Fruit fly (Drosophila melanogaster): ENCODE measurements around the gene CG32817.

Gene CG32817

DNA sequence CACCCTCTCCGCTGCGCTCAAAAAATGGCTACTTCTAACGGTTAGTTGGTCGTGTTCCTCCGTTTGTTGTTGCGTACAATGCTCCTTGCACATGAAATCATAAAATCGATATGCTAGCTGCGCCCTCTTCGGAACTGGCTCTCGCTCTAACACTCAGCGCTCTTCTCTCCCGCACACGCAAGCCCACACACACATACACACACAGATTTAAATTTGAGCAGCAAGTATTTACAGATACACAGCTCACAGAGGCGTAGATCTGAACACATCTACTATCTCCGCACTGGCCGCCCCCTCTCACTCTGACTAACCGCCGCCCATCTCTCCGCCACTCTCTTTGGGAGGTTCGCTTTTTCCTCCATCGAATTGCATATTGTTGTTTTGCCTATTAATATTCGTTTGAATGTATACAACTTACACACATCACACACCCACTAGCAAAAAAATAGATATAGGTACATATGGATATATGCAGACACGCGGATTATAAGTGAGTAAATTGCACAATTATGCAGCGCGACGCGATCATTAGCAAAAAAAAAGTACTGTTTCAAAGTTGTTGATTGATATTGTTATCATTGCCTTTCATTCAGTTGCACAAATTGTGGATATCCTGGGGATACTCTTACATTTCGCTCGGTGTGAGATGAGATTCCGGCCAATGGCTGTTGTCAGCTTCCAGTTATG, 43.6 kb downstream of the CG32817 start (continued):
- TF ChIP-seq CG31365 (tag; optimal IDR thresholded peaks at IDR 0.05) (peak; percentile 67), Hr78 (GFP tag; optimal IDR thresholded peaks at IDR 0.05) (no peak), CG10147 (GFP tag; optimal IDR thresholded peaks at IDR 0.05) (peak; percentile 58), az2 (GFP tag; optimal IDR thresholded peaks at IDR 0.05) (peak; percentile 79), Opbp (GFP tag; IDR thresholded peaks at IDR 0.05; ENCODE audit: partially characterized antibody) (no peak), CG8089 (GFP tag; optimal IDR thresholded peaks at IDR 0.05) (peak; percentile 53), Aef1 (GFP tag; IDR thresholded peaks at IDR 0.05) (peak; percentile 75), vvl (GFP tag; IDR thresholded peaks at IDR 0.05) (peak; percentile 94), CG4424 (GFP tag; optimal IDR thresholded peaks at IDR 0.05) (peak; percentile 72), CG6654 (GFP tag; optimal IDR thresholded peaks at IDR 0.05) (peak; percentile 8), CG6683 (GFP tag; optimal IDR thresholded peaks at IDR 0.05) (peak; percentile 55), Nf-YC (tag; optimal IDR thresholded peaks at IDR 0.05) (peak; percentile 76), gro (GFP tag; optimal IDR thresholded peaks at IDR 0.05) (peak; percentile 93), Abd-B (GFP tag; optimal IDR thresholded peaks at IDR 0.05) (no peak), kay (GFP tag; optimal IDR thresholded peaks at IDR 0.05) (peak; percentile 66), pum (GFP tag; optimal IDR thresholded peaks at IDR 0.05) (peak; percentile 85), CG10979 (tag; optimal IDR thresholded peaks at IDR 0.05) (peak; percentile 46), fu2 (GFP tag; optimal IDR thresholded peaks at IDR 0.05) (peak; percentile 82), usp (GFP tag; optimal IDR thresholded peaks at IDR 0.05) (no peak), CG13287 (GFP tag; IDR thresholded peaks at IDR 0.05; ENCODE audit: partially characterized antibody) (no peak; the same call in 1 of the 2 replicates), cato (GFP tag; optimal IDR thresholded peaks at IDR 0.05; ENCODE audit: borderline replicate concordance) (peak; percentile 48), CG14965 (GFP tag; optimal IDR thresholded peaks at IDR 0.05; ENCODE audit: borderline replicate concordance) (peak; percentile 66), Fer1 (GFP tag; optimal IDR thresholded peaks at IDR 0.05) (peak; percentile 89), repo (GFP tag; optimal IDR thresholded peaks at IDR 0.05) (peak; percentile 79), mirr (GFP tag; optimal IDR thresholded peaks at IDR 0.05) (peak; percentile 95), Oli (tag; optimal IDR thresholded peaks at IDR 0.05) (peak; percentile 52), Med (GFP tag) (peak; percentile 99), shn (GFP tag; optimal IDR thresholded peaks at IDR 0.05) (peak; percentile 74), Fer2 (tag; optimal IDR thresholded peaks at IDR 0.05) (peak; percentile 72), Tbp (GFP tag; optimal IDR thresholded peaks at IDR 0.05) (no peak), CG13624 (GFP tag; optimal IDR thresholded peaks at IDR 0.05) (peak; percentile 93), kni (GFP tag; optimal IDR thresholded peaks at IDR 0.05) (peak; percentile 74), HmgZ (tag; optimal IDR thresholded peaks at IDR 0.05) (peak; percentile 92), chn (GFP tag; optimal IDR thresholded peaks at IDR 0.05) (peak; percentile 82), seq (GFP tag; IDR thresholded peaks at IDR 0.05) (peak; percentile 75; the same call in 1 of the 2 replicates), CG32532 (GFP tag; IDR thresholded peaks at IDR 0.05) (peak; percentile 95), nmo (GFP tag; optimal IDR thresholded peaks at IDR 0.05) (peak; percentile 40), MESR4 (GFP tag; optimal IDR thresholded peaks at IDR 0.05) (peak; percentile 27), unpg (GFP tag; optimal IDR thresholded peaks at IDR 0.05) (peak; percentile 74), Rx (GFP tag; IDR thresholded peaks at IDR 0.05) (peak; percentile 71), Dp (GFP tag; optimal IDR thresholded peaks at IDR 0.05) (no peak), insv (GFP tag; optimal IDR thresholded peaks at IDR 0.05) (no peak), Doc3 (GFP tag; IDR thresholded peaks at IDR 0.05; ENCODE audit: partially characterized antibody) (no peak), sima (GFP tag; optimal IDR thresholded peaks at IDR 0.05) (peak; percentile 54), CG32767 (GFP tag; IDR thresholded peaks at IDR 0.05) (peak; percentile 92), NFAT (GFP tag; IDR thresholded peaks at IDR 0.05) (peak; percentile 98), pita (GFP tag; optimal IDR thresholded peaks at IDR 0.05) (no peak), Ssrp (tag; optimal IDR thresholded peaks at IDR 0.05) (peak; percentile 26), crc (GFP tag; optimal IDR thresholded peaks at IDR 0.05) (peak; percentile 85)

All from whole organism, embryonic.